Worm (Caenorhabditis elegans) whole organism, late embryonic: ENCODE measurements around the gene nlp-101.

ENCODE experiments used
- C08G9.2 ChIP-seq: sonication (generic microtip); optimal IDR thresholded peaks from 2 replicates; lab custom pipeline; 2016; ENCODE audit warnings: mild to moderate bottlenecking, missing genetic modification characterization, moderate library complexity, missing compliant biosample characterization
- K02D7.2 ChIP-seq: sonication (generic microtip); optimal IDR thresholded peaks from 2 replicates; lab custom pipeline; 2017; ENCODE audit warnings: mild to moderate bottlenecking, missing genetic modification characterization, missing compliant biosample characterization
- K09A11.1 ChIP-seq: sonication (generic microtip); optimal IDR thresholded peaks from 2 replicates; lab custom pipeline; 2017; ENCODE audit warnings: antibody characterized with exemption, mild to moderate bottlenecking, missing genetic modification characterization, missing compliant biosample characterization; ENCODE audit not compliant: insufficient read depth
- T23F11.4 ChIP-seq: fragments of 200-800 bp; sonication (Bioruptor generic); optimal IDR thresholded peaks from 2 replicates; lab custom pipeline; 2018; ENCODE audit warnings: mild to moderate bottlenecking, missing genetic modification characterization, missing compliant biosample characterization
- ahr-1 ChIP-seq: sonication (generic microtip); optimal IDR thresholded peaks from 2 replicates; lab custom pipeline; 2016; ENCODE audit warnings: missing genetic modification characterization, missing compliant biosample characterization
- ama-1 ChIP-seq: fragments of 150-350 bp; optimal IDR thresholded peaks from 2 replicates; lab custom pipeline; 2014
- ceh-14 ChIP-seq: sonication (generic microtip); optimal IDR thresholded peaks from 2 replicates; lab custom pipeline; 2016; ENCODE audit warnings: missing genotype, missing genetic modification characterization, missing compliant biosample characterization
- ceh-18 ChIP-seq: sonication (generic microtip); optimal IDR thresholded peaks from 2 replicates; lab custom pipeline; 2016; ENCODE audit warnings: missing genetic modification characterization, missing compliant biosample characterization
- ceh-19 ChIP-seq: fragments of 200-800 bp; sonication (Bioruptor generic); optimal IDR thresholded peaks from 2 replicates; lab custom pipeline; 2018; ENCODE audit warnings: mild to moderate bottlenecking, missing genetic modification characterization, missing compliant biosample characterization
- ceh-22 ChIP-seq: sonication (generic microtip); optimal IDR thresholded peaks from 2 replicates; lab custom pipeline; 2017; ENCODE audit warnings: missing biosample characterization, missing genetic modification characterization
- ceh-24 ChIP-seq: sonication (generic microtip); optimal IDR thresholded peaks from 2 replicates; lab custom pipeline; 2016; ENCODE audit warnings: mild to moderate bottlenecking, missing genetic modification characterization, missing compliant biosample characterization
- ceh-30 ChIP-seq: fragments of 150-350 bp; optimal IDR thresholded peaks from 2 replicates; lab custom pipeline; 2014; ENCODE audit warnings: missing biosample characterization, missing genetic modification characterization
- ceh-31 ChIP-seq: sonication (generic microtip); optimal IDR thresholded peaks from 2 replicates; lab custom pipeline; 2016; ENCODE audit warnings: missing genetic modification characterization, missing compliant biosample characterization
- ceh-34 ChIP-seq: sonication (generic microtip); optimal IDR thresholded peaks from 2 replicates; lab custom pipeline; 2016; ENCODE audit warnings: mild to moderate bottlenecking, missing genetic modification characterization, missing compliant biosample characterization
- ceh-45 ChIP-seq: fragments of 200-800 bp; sonication (Bioruptor generic); IDR thresholded peaks from 2 replicates; pipeline ENCODE4 v1.3.6; 2022; ENCODE audit warnings: missing genetic modification reagents, missing genetic modification characterization, missing compliant biosample characterization
- ceh-48 ChIP-seq: sonication (generic microtip); optimal IDR thresholded peaks from 2 replicates; lab custom pipeline; 2016; ENCODE audit warnings: missing genetic modification characterization, inconsistent platforms, missing compliant biosample characterization
- ceh-6 ChIP-seq: fragments of 200-800 bp; sonication (Bioruptor generic); optimal IDR thresholded peaks from 2 replicates; lab custom pipeline; 2018; ENCODE audit warnings: mild to moderate bottlenecking, missing genetic modification characterization, missing compliant biosample characterization
- ceh-9 ChIP-seq: sonication (generic microtip); optimal IDR thresholded peaks from 2 replicates; lab custom pipeline; 2016; ENCODE audit warnings: mild to moderate bottlenecking, missing genetic modification characterization, inconsistent platforms, missing compliant biosample characterization
- elt-2 ChIP-seq: sonication (generic microtip); optimal IDR thresholded peaks from 2 replicates; lab custom pipeline; 2016; ENCODE audit warnings: missing genetic modification reagents, missing genetic modification characterization, missing compliant biosample characterization
- ets-4 ChIP-seq: sonication (generic microtip); optimal IDR thresholded peaks from 2 replicates; lab custom pipeline; 2016; ENCODE audit warnings: missing genetic modification characterization, missing compliant biosample characterization
- fkh-10 ChIP-seq: fragments of 150-350 bp; optimal IDR thresholded peaks from 2 replicates; lab custom pipeline; 2014; ENCODE audit warnings: missing biosample characterization, missing genetic modification reagents, missing genetic modification characterization
- gmeb-2 ChIP-seq: sonication (generic microtip); optimal IDR thresholded peaks from 2 replicates; lab custom pipeline; 2016; ENCODE audit warnings: missing genetic modification characterization, inconsistent platforms, missing compliant biosample characterization
- hlh-13 ChIP-seq: fragments of 200-800 bp; sonication (Bioruptor generic); optimal IDR thresholded peaks from 2 replicates; lab custom pipeline; 2018; ENCODE audit warnings: mild to moderate bottlenecking, missing genetic modification characterization, missing compliant biosample characterization
- hlh-15 ChIP-seq: sonication (generic microtip); optimal IDR thresholded peaks from 2 replicates; lab custom pipeline; 2016; ENCODE audit warnings: missing genetic modification characterization, missing compliant biosample characterization
- hlh-30 ChIP-seq: sonication (generic microtip); optimal IDR thresholded peaks from 2 replicates; lab custom pipeline; 2017; ENCODE audit warnings: antibody characterized with exemption, missing genetic modification characterization, missing compliant biosample characterization; ENCODE audit not compliant: insufficient read depth
- hlh-6 ChIP-seq: sonication (generic microtip); optimal IDR thresholded peaks from 2 replicates; lab custom pipeline; 2016; ENCODE audit warnings: missing genotype, missing genetic modification characterization, missing compliant biosample characterization
- hlh-8 ChIP-seq: sonication (generic microtip); optimal IDR thresholded peaks from 2 replicates; lab custom pipeline; 2016; ENCODE audit warnings: missing genotype, missing genetic modification characterization, missing compliant biosample characterization
- lin-11 ChIP-seq: fragments of 200-800 bp; sonication (Bioruptor generic); optimal IDR thresholded peaks from 2 replicates; lab custom pipeline; 2018; ENCODE audit warnings: mild to moderate bottlenecking, missing genetic modification characterization, missing compliant biosample characterization
- madf-2 ChIP-seq: sonication (generic microtip); optimal IDR thresholded peaks from 2 replicates; lab custom pipeline; 2017; ENCODE audit warnings: missing genetic modification characterization, missing compliant biosample characterization
- mec-3 ChIP-seq: sonication (generic microtip); optimal IDR thresholded peaks from 2 replicates; lab custom pipeline; 2016; ENCODE audit warnings: borderline replicate concordance, missing genetic modification characterization, missing compliant biosample characterization
- nfya-1 ChIP-seq: sonication (generic microtip); optimal IDR thresholded peaks from 2 replicates; lab custom pipeline; 2017; ENCODE audit warnings: missing genetic modification characterization, mild to moderate bottlenecking, missing compliant biosample characterization, antibody characterized with exemption, moderate library complexity
- nhr-11 ChIP-seq: fragments of 150-350 bp; optimal IDR thresholded peaks from 2 replicates; lab custom pipeline; 2014; ENCODE audit warnings: missing biosample characterization, missing genetic modification characterization
- npax-4 ChIP-seq: sonication (generic microtip); optimal IDR thresholded peaks from 2 replicates; lab custom pipeline; 2016; ENCODE audit warnings: missing genetic modification characterization, missing compliant biosample characterization
- odd-2 ChIP-seq: sonication (generic microtip); optimal IDR thresholded peaks from 2 replicates; lab custom pipeline; 2017; ENCODE audit warnings: antibody characterized with exemption, mild to moderate bottlenecking, missing genetic modification characterization, missing compliant biosample characterization
- pat-9 ChIP-seq: fragments of 200-800 bp; sonication (Bioruptor generic); optimal IDR thresholded peaks from 2 replicates; lab custom pipeline; 2018; ENCODE audit warnings: mild to moderate bottlenecking, missing genetic modification characterization, moderate library complexity, missing compliant biosample characterization
- pha-2 ChIP-seq: sonication (generic microtip); optimal IDR thresholded peaks from 2 replicates; lab custom pipeline; 2017; ENCODE audit warnings: mild to moderate bottlenecking, missing genetic modification characterization, missing compliant biosample characterization
- pha-4 ChIP-seq: fragments of 150-350 bp; optimal IDR thresholded peaks from 2 replicates; lab custom pipeline; 2018; ENCODE audit warnings: missing biosample characterization, missing genetic modification reagents, missing genetic modification characterization
- pqm-1 ChIP-seq: sonication (generic microtip); optimal IDR thresholded peaks from 2 replicates; lab custom pipeline; 2016; ENCODE audit warnings: missing genetic modification characterization, missing compliant biosample characterization
- pros-1 ChIP-seq: fragments of 150-350 bp; optimal IDR thresholded peaks from 2 replicates; lab custom pipeline; 2014; ENCODE audit warnings: missing biosample characterization, missing genetic modification reagents, missing genetic modification characterization
- ref-2 ChIP-seq: sonication (generic microtip); optimal IDR thresholded peaks from 2 replicates; lab custom pipeline; 2016; ENCODE audit warnings: missing genetic modification characterization, missing compliant biosample characterization
- rnt-1 ChIP-seq: sonication (generic microtip); optimal IDR thresholded peaks from 2 replicates; lab custom pipeline; 2016; ENCODE audit warnings: missing genetic modification characterization, missing compliant biosample characterization
- sox-4 ChIP-seq: sonication (generic microtip); optimal IDR thresholded peaks from 2 replicates; lab custom pipeline; 2017; ENCODE audit warnings: mild to moderate bottlenecking, missing genetic modification characterization, inconsistent platforms, missing compliant biosample characterization
- syd-9 ChIP-seq: sonication (generic microtip); optimal IDR thresholded peaks from 2 replicates; lab custom pipeline; 2016; ENCODE audit warnings: mild to moderate bottlenecking, missing genetic modification characterization, moderate library complexity, missing compliant biosample characterization
- tbx-2 ChIP-seq: sonication (generic microtip); optimal IDR thresholded peaks from 2 replicates; lab custom pipeline; 2016; ENCODE audit warnings: missing genetic modification characterization, missing compliant biosample characterization
- tbx-7 ChIP-seq: sonication (generic microtip); optimal IDR thresholded peaks from 2 replicates; lab custom pipeline; 2016; ENCODE audit warnings: missing genotype, missing genetic modification characterization, missing compliant biosample characterization
- unc-3 ChIP-seq, 2 experiments: fragments of 200-800 bp in 1 of 2; sonication (Bioruptor generic) in 1 of 2; sonication (generic microtip) in 1 of 2; conservative IDR thresholded peaks in 1 of 2; optimal IDR thresholded peaks in 1 of 2; 2 replicates each; pipeline versions ENCODE4 v1.3.6 to Lab custom; 2016 to 2022; ENCODE audit warnings: missing compliant biosample characterization in 2 of 2, missing genetic modification characterization in 2 of 2, missing genetic modification reagents in 1 of 2
- unc-86 ChIP-seq: sonication (generic microtip); optimal IDR thresholded peaks from 2 replicates; lab custom pipeline; 2016; ENCODE audit warnings: missing genetic modification characterization, missing compliant biosample characterization
- zip-5 ChIP-seq: sonication (generic microtip); optimal IDR thresholded peaks from 2 replicates; lab custom pipeline; 2016; ENCODE audit warnings: missing genetic modification characterization, missing compliant biosample characterization
- ztf-16 ChIP-seq: sonication (generic microtip); optimal IDR thresholded peaks from 2 replicates; lab custom pipeline; 2017; ENCODE audit warnings: missing genetic modification characterization, missing compliant biosample characterization

Gene nlp-101

DNA sequence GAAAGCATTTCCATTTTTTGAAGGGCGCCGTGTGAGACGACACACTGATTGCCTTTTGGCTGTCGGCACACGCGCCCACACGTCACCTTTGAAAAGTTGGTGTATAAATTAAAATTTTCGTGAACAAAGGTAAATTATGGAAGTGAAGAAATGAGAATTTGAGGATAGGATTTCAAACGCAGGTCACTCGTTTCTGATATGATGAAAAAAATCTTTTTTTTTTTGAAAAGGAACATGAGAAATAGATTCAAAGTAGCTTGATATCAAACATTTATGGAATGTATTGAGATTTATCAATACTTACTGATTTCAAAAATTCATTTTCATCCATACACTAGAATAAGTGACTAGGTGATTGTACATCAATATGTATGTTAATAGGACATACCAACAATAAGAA is 21.1 kb upstream of the nlp-101 start:
- TF ChIP-seq ceh-9 (no peak), nfya-1 (tag; lab: Kevin White, UChicago) (no peak), syd-9 (tag; lab: Kevin White, UChicago) (no peak), C08G9.2 (tag; lab: Kevin White, UChicago) (no peak), odd-2 (tag; lab: Kevin White, UChicago) (no peak), ceh-19 (GFP tag; lab: Kevin White, UChicago) (no peak), ets-4 (tag; lab: Kevin White, UChicago) (no peak), rnt-1 (tag; lab: Kevin White, UChicago) (no peak), pha-2 (tag; lab: Kevin White, UChicago) (no peak), sox-4 (tag; lab: Kevin White, UChicago) (no peak), ceh-34 (tag; lab: Kevin White, UChicago) (no peak), unc-3 (GFP tag; conservative IDR thresholded peaks at IDR 0.05; lab: Robert Waterston, UW) (no peak), unc-3 (tag; optimal IDR thresholded peaks at IDR 0.05; lab: Kevin White, UChicago) (no peak), ceh-18 (no peak)
- TF ChIP-seq, all 69 proteins: peak for 0

DNA sequence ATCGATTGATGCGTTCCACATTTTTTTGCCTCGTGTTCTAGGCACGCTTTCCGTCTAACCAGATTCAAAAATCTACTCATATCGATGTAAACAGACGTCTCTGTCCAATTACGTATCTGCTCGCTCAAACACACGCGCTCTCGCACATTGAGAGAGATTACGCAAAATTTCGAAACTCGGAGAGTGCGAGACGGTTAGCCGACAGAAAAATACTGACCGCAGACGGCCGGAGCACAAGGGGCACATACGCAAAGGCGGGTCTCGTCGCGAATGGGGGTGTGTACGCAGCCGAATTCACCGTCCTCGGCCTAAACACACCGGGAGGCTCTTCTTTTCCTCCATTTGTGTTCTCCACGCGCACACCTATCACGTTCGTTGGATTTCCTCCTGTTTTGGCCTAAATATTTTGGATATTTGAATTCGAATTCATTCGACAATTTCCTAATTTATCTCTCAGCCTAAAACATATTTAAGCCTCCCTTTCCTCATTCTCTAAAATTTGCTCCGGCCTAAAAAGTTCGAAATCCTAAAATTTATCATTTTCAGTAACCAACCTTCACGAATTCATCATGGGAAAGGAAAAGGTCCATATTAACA is 15.5 kb upstream of the nlp-101 start, which contains the start of gene eef-1A.2:
eef-1A.2 (plus strand) TSS at position 547 of the 597 bp plus-strand sequence.
- TF ChIP-seq syd-9 (tag; lab: Kevin White, UChicago) (no peak), hlh-6 (tag; lab: Kevin White, UChicago) (no peak), K09A11.1 (tag; lab: Kevin White, UChicago) (peak; percentile 40), odd-2 (tag; lab: Kevin White, UChicago) (no peak), fkh-10 (GFP tag; lab: Kevin White, UChicago) (no peak), ceh-45 (GFP tag; lab: Robert Waterston, UW) (no peak), ahr-1 (tag; lab: Kevin White, UChicago) (no peak), lin-11 (tag; lab: Kevin White, UChicago) (no peak), hlh-13 (GFP tag; lab: Kevin White, UChicago) (no peak), ceh-31 (peak; percentile 88), ceh-22 (tag; lab: Kevin White, UChicago) (peak; percentile 57), unc-86 (peak; percentile 12), tbx-2 (tag; lab: Kevin White, UChicago) (peak; percentile 87), ztf-16 (no peak), C08G9.2 (tag; lab: Kevin White, UChicago) (peak; percentile 24), mec-3 (tag; lab: Kevin White, UChicago) (no peak), hlh-30 (peak; percentile 87), rnt-1 (tag; lab: Kevin White, UChicago) (peak; percentile 66), ref-2 (tag; lab: Kevin White, UChicago) (peak; percentile 81), hlh-8 (tag; lab: Kevin White, UChicago) (no peak), elt-2 (tag; lab: Kevin White, UChicago) (peak; percentile 79), ceh-30 (tag; lab: Kevin White, UChicago) (no peak), nfya-1 (tag; lab: Kevin White, UChicago) (peak; percentile 94), pqm-1 (tag; lab: Kevin White, UChicago) (no peak), ama-1 (lab: Kevin White, UChicago) (no peak), hlh-15 (no peak), gmeb-2 (peak; percentile 7), ceh-48 (tag; lab: Kevin White, UChicago) (peak; percentile 32), tbx-7 (tag; lab: Kevin White, UChicago) (peak; percentile 48), ceh-6 (GFP tag; lab: Kevin White, UChicago) (no peak), zip-5 (no peak), madf-2 (tag; lab: Kevin White, UChicago) (peak; percentile 39), K02D7.2 (tag; lab: Kevin White, UChicago) (no peak), T23F11.4 (GFP tag; lab: Kevin White, UChicago) (no peak), ets-4 (tag; lab: Kevin White, UChicago) (no peak), ceh-14 (peak; percentile 60), pros-1 (tag; lab: Kevin White, UChicago) (peak; percentile 38), unc-3 (GFP tag; conservative IDR thresholded peaks at IDR 0.05; lab: Robert Waterston, UW) (no peak), unc-3 (tag; optimal IDR thresholded peaks at IDR 0.05; lab: Kevin White, UChicago) (no peak), ceh-24 (tag; lab: Kevin White, UChicago) (no peak), pat-9 (tag; lab: Kevin White, UChicago) (no peak), npax-4 (tag; lab: Kevin White, UChicago) (no peak), nhr-11 (no peak), pha-4 (no peak)
